Worm (Caenorhabditis elegans) whole organism, late embryonic: ENCODE data around the gene srh-24.

ENCODE experiments used
- C08G9.2 ChIP-seq: sonication (generic microtip); optimal IDR thresholded peaks from 2 replicates; lab custom pipeline; 2016; ENCODE audit warnings: mild to moderate bottlenecking, missing genetic modification characterization, moderate library complexity, missing compliant biosample characterization
- C38D4.7 ChIP-seq: fragments of 200-800 bp; sonication (Bioruptor generic); optimal IDR thresholded peaks from 2 replicates; lab custom pipeline; 2018; ENCODE audit warnings: mild to moderate bottlenecking, missing genetic modification characterization, moderate library complexity, missing compliant biosample characterization
- Y22D7AL.16 ChIP-seq: sonication (generic microtip); optimal IDR thresholded peaks from 2 replicates; lab custom pipeline; 2016; ENCODE audit warnings: missing genetic modification characterization, missing compliant biosample characterization
- ahr-1 ChIP-seq: sonication (generic microtip); optimal IDR thresholded peaks from 2 replicates; lab custom pipeline; 2016; ENCODE audit warnings: missing genetic modification characterization, missing compliant biosample characterization
- ama-1 ChIP-seq: fragments of 150-350 bp; optimal IDR thresholded peaks from 2 replicates; lab custom pipeline; 2014
- ceh-14 ChIP-seq: sonication (generic microtip); optimal IDR thresholded peaks from 2 replicates; lab custom pipeline; 2016; ENCODE audit warnings: missing genotype, missing genetic modification characterization, missing compliant biosample characterization
- ceh-18 ChIP-seq: sonication (generic microtip); optimal IDR thresholded peaks from 2 replicates; lab custom pipeline; 2016; ENCODE audit warnings: missing genetic modification characterization, missing compliant biosample characterization
- ceh-19 ChIP-seq: fragments of 200-800 bp; sonication (Bioruptor generic); optimal IDR thresholded peaks from 2 replicates; lab custom pipeline; 2018; ENCODE audit warnings: mild to moderate bottlenecking, missing genetic modification characterization, missing compliant biosample characterization
- ceh-2 ChIP-seq: sonication (generic microtip); optimal IDR thresholded peaks from 2 replicates; lab custom pipeline; 2016; ENCODE audit warnings: missing genotype, missing genetic modification characterization, missing compliant biosample characterization
- ceh-31 ChIP-seq: sonication (generic microtip); optimal IDR thresholded peaks from 2 replicates; lab custom pipeline; 2016; ENCODE audit warnings: missing genetic modification characterization, missing compliant biosample characterization
- ceh-34 ChIP-seq: sonication (generic microtip); optimal IDR thresholded peaks from 2 replicates; lab custom pipeline; 2016; ENCODE audit warnings: mild to moderate bottlenecking, missing genetic modification characterization, missing compliant biosample characterization
- ceh-45 ChIP-seq: fragments of 200-800 bp; sonication (Bioruptor generic); IDR thresholded peaks from 2 replicates; pipeline ENCODE4 v1.3.6; 2022; ENCODE audit warnings: missing genetic modification reagents, missing genetic modification characterization, missing compliant biosample characterization
- ceh-9 ChIP-seq: sonication (generic microtip); optimal IDR thresholded peaks from 2 replicates; lab custom pipeline; 2016; ENCODE audit warnings: mild to moderate bottlenecking, missing genetic modification characterization, inconsistent platforms, missing compliant biosample characterization
- dve-1 ChIP-seq: sonication (generic microtip); optimal IDR thresholded peaks from 2 replicates; lab custom pipeline; 2017; ENCODE audit warnings: antibody characterized with exemption, mild to moderate bottlenecking, missing genetic modification characterization, missing compliant biosample characterization
- fkh-10 ChIP-seq: fragments of 150-350 bp; optimal IDR thresholded peaks from 2 replicates; lab custom pipeline; 2014; ENCODE audit warnings: missing biosample characterization, missing genetic modification reagents, missing genetic modification characterization
- fkh-6 ChIP-seq: sonication (generic microtip); optimal IDR thresholded peaks from 2 replicates; lab custom pipeline; 2016; ENCODE audit warnings: missing genetic modification characterization, missing compliant biosample characterization
- gmeb-2 ChIP-seq: sonication (generic microtip); optimal IDR thresholded peaks from 2 replicates; lab custom pipeline; 2016; ENCODE audit warnings: missing genetic modification characterization, inconsistent platforms, missing compliant biosample characterization
- hlh-13 ChIP-seq: fragments of 200-800 bp; sonication (Bioruptor generic); optimal IDR thresholded peaks from 2 replicates; lab custom pipeline; 2018; ENCODE audit warnings: mild to moderate bottlenecking, missing genetic modification characterization, missing compliant biosample characterization
- mec-3 ChIP-seq: sonication (generic microtip); optimal IDR thresholded peaks from 2 replicates; lab custom pipeline; 2016; ENCODE audit warnings: borderline replicate concordance, missing genetic modification characterization, missing compliant biosample characterization
- nfya-1 ChIP-seq: sonication (generic microtip); optimal IDR thresholded peaks from 2 replicates; lab custom pipeline; 2017; ENCODE audit warnings: missing genetic modification characterization, mild to moderate bottlenecking, missing compliant biosample characterization, antibody characterized with exemption, moderate library complexity
- nhr-11 ChIP-seq: fragments of 150-350 bp; optimal IDR thresholded peaks from 2 replicates; lab custom pipeline; 2014; ENCODE audit warnings: missing biosample characterization, missing genetic modification characterization
- nhr-232 ChIP-seq: sonication (generic microtip); optimal IDR thresholded peaks from 2 replicates; lab custom pipeline; 2016; ENCODE audit warnings: missing genetic modification characterization, missing compliant biosample characterization
- odd-2 ChIP-seq: sonication (generic microtip); optimal IDR thresholded peaks from 2 replicates; lab custom pipeline; 2017; ENCODE audit warnings: antibody characterized with exemption, mild to moderate bottlenecking, missing genetic modification characterization, missing compliant biosample characterization
- pag-3 ChIP-seq: sonication (generic microtip); optimal IDR thresholded peaks from 2 replicates; lab custom pipeline; 2016; ENCODE audit warnings: missing compliant biosample characterization, missing genetic modification characterization, borderline replicate concordance
- pqm-1 ChIP-seq: sonication (generic microtip); optimal IDR thresholded peaks from 2 replicates; lab custom pipeline; 2016; ENCODE audit warnings: missing genetic modification characterization, missing compliant biosample characterization
- pros-1 ChIP-seq: fragments of 150-350 bp; optimal IDR thresholded peaks from 2 replicates; lab custom pipeline; 2014; ENCODE audit warnings: missing biosample characterization, missing genetic modification reagents, missing genetic modification characterization
- tbx-2 ChIP-seq: sonication (generic microtip); optimal IDR thresholded peaks from 2 replicates; lab custom pipeline; 2016; ENCODE audit warnings: missing genetic modification characterization, missing compliant biosample characterization
- ttx-3 ChIP-seq: sonication (generic microtip); optimal IDR thresholded peaks from 2 replicates; lab custom pipeline; 2016; ENCODE audit warnings: missing genetic modification reagents, missing genetic modification characterization, missing compliant biosample characterization
- unc-42 ChIP-seq: sonication (generic microtip); optimal IDR thresholded peaks from 2 replicates; lab custom pipeline; 2016; ENCODE audit warnings: missing genotype, missing genetic modification characterization, missing compliant biosample characterization
- unc-55 ChIP-seq: sonication (generic microtip); optimal IDR thresholded peaks from 2 replicates; lab custom pipeline; 2017; ENCODE audit warnings: missing biosample characterization, missing genetic modification reagents, missing genetic modification characterization
- unc-86 ChIP-seq: sonication (generic microtip); optimal IDR thresholded peaks from 2 replicates; lab custom pipeline; 2016; ENCODE audit warnings: missing genetic modification characterization, missing compliant biosample characterization
- zip-5 ChIP-seq: sonication (generic microtip); optimal IDR thresholded peaks from 2 replicates; lab custom pipeline; 2016; ENCODE audit warnings: missing genetic modification characterization, missing compliant biosample characterization

srh-24 gene

ce11 chrV:13957691-13958090 lies 3.1 kb downstream of the srh-24 start:
- no peak for TF ChIP-seq nfya-1
- no peak for TF ChIP-seq ttx-3 (tag; lab: Kevin White, UChicago)
- TF ChIP-seq nhr-11 (tag; lab: Kevin White, UChicago) = no peak
- no peak for TF ChIP-seq unc-42
- TF ChIP-seq ceh-14 (tag; lab: Kevin White, UChicago) = no peak
- TF ChIP-seq fkh-10 (GFP tag; lab: Kevin White, UChicago) = no peak
- TF ChIP-seq ceh-2 = no peak
- TF ChIP-seq Y22D7AL.16 (tag; lab: Kevin White, UChicago) = no peak
- no peak for TF ChIP-seq gmeb-2 (tag; lab: Kevin White, UChicago)

ce11 chrV:13955370-13956089 lies 5.3 kb downstream of the srh-24 start:
- no peak for TF ChIP-seq ama-1 (lab: Kevin White, UChicago)
- TF ChIP-seq odd-2 (tag; lab: Kevin White, UChicago) = no peak
- TF ChIP-seq ahr-1 (tag; lab: Kevin White, UChicago) = no peak

ce11 chrV:13954056-13954455 lies 6.8 kb downstream of the srh-24 start, which contains the start of gene swt-6:
swt-6 (plus strand) TSS chrV:13954356.
- TF ChIP-seq ceh-45 (GFP tag; lab: Robert Waterston, UW) = no peak
- no peak for TF ChIP-seq odd-2 (tag; lab: Kevin White, UChicago)
- TF ChIP-seq ceh-18 (tag; lab: Kevin White, UChicago) = no peak

ce11 chrV:13953191-13953590 lies 7.6 kb downstream of the srh-24 start, which contains the start of gene R10D12.8:
R10D12.8 (minus strand) TSS chrV:13953291.
- TF ChIP-seq dve-1 (tag; lab: Kevin White, UChicago) (no peak), fkh-6 (tag; lab: Kevin White, UChicago) (no peak), ama-1 (lab: Kevin White, UChicago) (no peak), ceh-9 (no peak), C38D4.7 (GFP tag; lab: Kevin White, UChicago) (no peak), pag-3 (no peak)

ce11 chrV:13949752-13950151 lies 11.1 kb downstream of the srh-24 start, which contains the start of gene R10D12.7:
R10D12.7 (plus strand) TSS chrV:13950052.
- TF ChIP-seq nhr-232 (no peak), odd-2 (tag; lab: Kevin White, UChicago) (no peak), unc-86 (tag; lab: Kevin White, UChicago) (no peak), C08G9.2 (tag; lab: Kevin White, UChicago) (no peak), hlh-13 (GFP tag; lab: Kevin White, UChicago) (no peak), pros-1 (tag; lab: Kevin White, UChicago) (no peak), tbx-2 (tag; lab: Kevin White, UChicago) (no peak)
- TF ChIP-seq, all 69 proteins: peak for 0

- no peak for TF ChIP-seq ceh-34
- TF ChIP-seq zip-5 (tag; lab: Kevin White, UChicago) = no peak
- TF ChIP-seq gmeb-2 (tag; lab: Kevin White, UChicago) = no peak
- TF ChIP-seq ceh-19 (GFP tag; lab: Kevin White, UChicago) = no peak
- no peak for TF ChIP-seq pqm-1
- no peak for TF ChIP-seq mec-3 (tag; lab: Kevin White, UChicago)
- TF ChIP-seq ceh-45 (GFP tag; lab: Robert Waterston, UW) = no peak
- TF ChIP-seq ceh-31 (tag; lab: Kevin White, UChicago) = no peak
- no peak for TF ChIP-seq unc-55
These were observed 11.8 kb downstream of the srh-24 start, which contains the start of gene R10D12.6 for ce11 chrV:13949010-13949409. R10D12.6 (plus strand) TSS chrV:13949310.
